Fruit fly (Drosophila melanogaster) whole organism, embryonic: ENCODE measurements around the gene mRpL27.

ENCODE experiments used
- Bdp1 ChIP-seq: fragments of 200-800 bp; sonication (Bioruptor generic); optimal IDR thresholded peaks from 3 replicates; lab custom pipeline; 2016; ENCODE audit warnings: missing biosample characterization, missing genetic modification characterization
- Bgb ChIP-seq: fragments of 200-800 bp; sonication (Bioruptor generic); IDR thresholded peaks from 2 replicates; pipeline ENCODE4 v1.3.6; 2022; ENCODE audit warnings: missing biosample characterization, missing genetic modification characterization; ENCODE audit not compliant: partially characterized antibody
- CG11093 ChIP-seq: fragments of 200-800 bp; sonication (Bioruptor generic); IDR thresholded peaks from 3 replicates; pipeline ENCODE4 v1.3.6; 2022; ENCODE audit warnings: missing biosample characterization, missing genetic modification characterization
- CG16863 ChIP-seq: fragments of 200-800 bp; sonication (Bioruptor generic); optimal IDR thresholded peaks from 3 replicates; lab custom pipeline; 2016; ENCODE audit warnings: missing biosample characterization, missing genetic modification characterization
- CG17802 ChIP-seq: fragments of 200-800 bp; sonication (Bioruptor generic); optimal IDR thresholded peaks from 2 replicates; lab custom pipeline; 2018; ENCODE audit warnings: missing biosample characterization, mild to moderate bottlenecking, missing genetic modification characterization, moderate library complexity
- CG18476 ChIP-seq: fragments of 200-800 bp; sonication (Bioruptor generic); optimal IDR thresholded peaks from 2 replicates; lab custom pipeline; 2016; ENCODE audit warnings: missing biosample characterization, mild to moderate bottlenecking, missing genetic modification characterization
- CG4360 ChIP-seq: fragments of 200-800 bp; sonication (Bioruptor generic); IDR thresholded peaks from 2 replicates; pipeline ENCODE4 v1.3.6; 2022; ENCODE audit warnings: missing biosample characterization, missing genetic modification characterization
- CG4424 ChIP-seq: fragments of 200-800 bp; sonication (Bioruptor generic); optimal IDR thresholded peaks from 3 replicates; lab custom pipeline; 2016; ENCODE audit warnings: missing biosample characterization, missing genetic modification characterization
- CG5180 ChIP-seq: fragments of 200-800 bp; sonication (Bioruptor generic); optimal IDR thresholded peaks from 3 replicates; lab custom pipeline; 2017; ENCODE audit warnings: missing biosample characterization, missing genetic modification characterization, mild to moderate bottlenecking, moderate library complexity, missing genetic modification reagents
- CG7271 ChIP-seq: fragments of 200-800 bp; sonication (Bioruptor generic); optimal IDR thresholded peaks from 2 replicates; lab custom pipeline; 2018; ENCODE audit warnings: missing biosample characterization, mild to moderate bottlenecking, missing genetic modification characterization, moderate library complexity
- CG7556 ChIP-seq: fragments of 200-800 bp; sonication (Bioruptor generic); optimal IDR thresholded peaks from 2 replicates; lab custom pipeline; 2017; ENCODE audit warnings: missing biosample characterization, mild to moderate bottlenecking, missing genetic modification characterization
- CG7839 ChIP-seq: fragments of 200-800 bp; sonication (Bioruptor generic); optimal IDR thresholded peaks from 3 replicates; lab custom pipeline; 2018; ENCODE audit warnings: missing biosample characterization, mild to moderate bottlenecking, missing genetic modification characterization, moderate library complexity
- CG7928 ChIP-seq: fragments of 200-800 bp; sonication (Bioruptor generic); optimal IDR thresholded peaks from 2 replicates; lab custom pipeline; 2017; ENCODE audit warnings: missing biosample characterization, mild to moderate bottlenecking, missing genetic modification characterization
- CG8478 ChIP-seq: fragments of >200 bp; optimal IDR thresholded peaks from 2 replicates; lab custom pipeline; 2018
- D ChIP-seq, 2 experiments: fragments of 200-800 bp in 1 of 2; fragments of >200 bp in 1 of 2; sonication (Bioruptor generic) in 1 of 2; optimal IDR thresholded peaks; 2 replicates in 1 of 2; 3 replicates in 1 of 2; lab custom pipeline; 2017; ENCODE audit warnings: mild to moderate bottlenecking in 1 of 2, missing biosample characterization in 1 of 2, missing genetic modification characterization in 1 of 2, missing genetic modification reagents in 1 of 2
- Dip3 ChIP-seq: fragments of 200-800 bp; sonication (Bioruptor generic); optimal IDR thresholded peaks from 3 replicates; lab custom pipeline; 2016; ENCODE audit warnings: missing biosample characterization, missing genetic modification characterization
- Elba2 ChIP-seq: fragments of 200-800 bp; sonication (Bioruptor generic); optimal IDR thresholded peaks from 3 replicates; lab custom pipeline; 2016; ENCODE audit warnings: missing biosample characterization, missing genetic modification characterization
- GATAe ChIP-seq: fragments of 200-800 bp; sonication (Bioruptor generic); conservative IDR thresholded peaks from 2 replicates; pipeline ENCODE4 v1.3.6; 2022; ENCODE audit warnings: missing biosample characterization, missing genetic modification characterization
- HLHmδ ChIP-seq: fragments of 200-800 bp; sonication (Bioruptor generic); optimal IDR thresholded peaks from 2 replicates; lab custom pipeline; 2018; ENCODE audit warnings: missing biosample characterization, mild to moderate bottlenecking, missing genetic modification characterization, moderate library complexity
- Hand ChIP-seq: fragments of 200-800 bp; sonication (Bioruptor generic); optimal IDR thresholded peaks from 2 replicates; lab custom pipeline; 2017; ENCODE audit warnings: mild to moderate bottlenecking, missing biosample characterization, missing genetic modification reagents, missing genetic modification characterization
- Lim3 ChIP-seq: fragments of 200-800 bp; sonication (Bioruptor generic); IDR thresholded peaks from 2 replicates; pipeline ENCODE4 v1.3.6; 2022; ENCODE audit warnings: missing biosample characterization, missing genetic modification characterization
- MESR4 ChIP-seq: fragments of 200-800 bp; sonication (Bioruptor generic); optimal IDR thresholded peaks from 2 replicates; lab custom pipeline; 2018; ENCODE audit warnings: missing biosample characterization, mild to moderate bottlenecking, missing genetic modification characterization, moderate library complexity
- MTF-1 ChIP-seq: fragments of 200-800 bp; sonication (Bioruptor generic); optimal IDR thresholded peaks from 2 replicates; lab custom pipeline; 2018; ENCODE audit warnings: missing biosample characterization, mild to moderate bottlenecking, missing genetic modification characterization, borderline replicate concordance
- Mad ChIP-seq: fragments of 200-800 bp; sonication (Bioruptor generic); optimal IDR thresholded peaks from 2 replicates; lab custom pipeline; 2016; ENCODE audit warnings: missing biosample characterization, missing genetic modification characterization
- NC2α ChIP-seq: fragments of 200-800 bp; sonication (Bioruptor generic); optimal IDR thresholded peaks from 2 replicates; lab custom pipeline; 2016; ENCODE audit warnings: missing biosample characterization, missing genetic modification characterization
- Poxn ChIP-seq: fragments of 200-800 bp; sonication (Bioruptor generic); IDR thresholded peaks from 2 replicates; pipeline ENCODE4 v1.3.6; 2022; ENCODE audit warnings: missing biosample characterization, missing genetic modification characterization
- Spps ChIP-seq: fragments of 200-800 bp; sonication (Bioruptor generic); optimal IDR thresholded peaks from 2 replicates; lab custom pipeline; 2018; ENCODE audit warnings: missing biosample characterization, mild to moderate bottlenecking, missing genetic modification characterization
- aop ChIP-seq: fragments of 200-800 bp; sonication (Bioruptor generic); IDR thresholded peaks from 2 replicates; pipeline ENCODE4 v1.3.6; 2022; ENCODE audit warnings: missing biosample characterization, missing genetic modification characterization
- az2 ChIP-seq: fragments of 200-800 bp; sonication (Bioruptor generic); optimal IDR thresholded peaks from 3 replicates; lab custom pipeline; 2016; ENCODE audit warnings: missing biosample characterization, missing genetic modification characterization
- bab2 ChIP-seq: fragments of 200-800 bp; sonication (Bioruptor generic); optimal IDR thresholded peaks from 2 replicates; lab custom pipeline; 2016; ENCODE audit warnings: missing biosample characterization, missing genetic modification characterization
- bsh ChIP-seq, 2 experiments: fragments of 200-800 bp; sonication (Bioruptor generic); optimal IDR thresholded peaks; 2 replicates each; lab custom pipeline; 2017 to 2018; ENCODE audit warnings: mild to moderate bottlenecking in 2 of 2, missing biosample characterization in 2 of 2, missing genetic modification characterization in 2 of 2, moderate library complexity in 1 of 2
- dan ChIP-seq: fragments of 200-800 bp; sonication (Bioruptor generic); IDR thresholded peaks from 2 replicates; pipeline ENCODE4 v1.3.6; 2022; ENCODE audit warnings: missing biosample characterization, missing genetic modification characterization
- fru ChIP-seq: fragments of >200 bp; optimal IDR thresholded peaks from 2 replicates; lab custom pipeline; 2017
- gsb-n ChIP-seq: fragments of 200-800 bp; sonication (Bioruptor generic); optimal IDR thresholded peaks from 3 replicates; lab custom pipeline; 2018; ENCODE audit warnings: missing biosample characterization, mild to moderate bottlenecking, missing genetic modification characterization
- hth ChIP-seq: fragments of >200 bp; optimal IDR thresholded peaks from 2 replicates; lab custom pipeline; 2017; ENCODE audit warnings: inconsistent platforms
- kah ChIP-seq: fragments of 200-800 bp; sonication (Bioruptor generic); optimal IDR thresholded peaks from 2 replicates; lab custom pipeline; 2018; ENCODE audit warnings: missing biosample characterization, mild to moderate bottlenecking, missing genetic modification characterization
- kay ChIP-seq: fragments of 200-800 bp; sonication (Bioruptor generic); optimal IDR thresholded peaks from 2 replicates; lab custom pipeline; 2016; ENCODE audit warnings: missing biosample characterization, missing genetic modification characterization
- kni ChIP-seq: fragments of 200-800 bp; sonication (Bioruptor generic); optimal IDR thresholded peaks from 3 replicates; lab custom pipeline; 2017; ENCODE audit warnings: mild to moderate bottlenecking, missing biosample characterization, missing genetic modification reagents, missing genetic modification characterization
- nau ChIP-seq: fragments of 200-800 bp; sonication (Bioruptor generic); optimal IDR thresholded peaks from 3 replicates; lab custom pipeline; 2017; ENCODE audit warnings: missing biosample characterization, mild to moderate bottlenecking, missing genetic modification characterization, missing genetic modification reagents
- pros ChIP-seq: fragments of 200-800 bp; sonication (Bioruptor generic); optimal IDR thresholded peaks from 3 replicates; lab custom pipeline; 2019; ENCODE audit warnings: missing biosample characterization, mild to moderate bottlenecking, missing genetic modification characterization, moderate library complexity
- ranshi ChIP-seq: fragments of 200-800 bp; sonication (Bioruptor generic); IDR thresholded peaks from 2 replicates; pipeline ENCODE4 v1.3.6; 2022; ENCODE audit warnings: missing biosample characterization, missing genetic modification characterization
- sens-2 ChIP-seq: fragments of 200-800 bp; sonication (Bioruptor generic); IDR thresholded peaks from 2 replicates; pipeline ENCODE4 v1.3.6; 2022; ENCODE audit warnings: missing biosample characterization, missing genetic modification characterization
- ssp ChIP-seq: fragments of 200-800 bp; sonication (Bioruptor generic); IDR thresholded peaks from 2 replicates; pipeline ENCODE4 v1.3.6; 2022; ENCODE audit warnings: missing biosample characterization, missing genetic modification characterization
- stc ChIP-seq: fragments of 200-800 bp; sonication (Bioruptor generic); IDR thresholded peaks from 2 replicates; pipeline ENCODE4 v1.3.6; 2022; ENCODE audit warnings: missing biosample characterization, missing genetic modification characterization
- tna ChIP-seq: fragments of 200-800 bp; sonication (Bioruptor generic); IDR thresholded peaks from 2 replicates; pipeline ENCODE4 v1.3.6; 2022; ENCODE audit warnings: missing biosample characterization, missing genetic modification characterization; ENCODE audit not compliant: partially characterized antibody
- trh ChIP-seq: fragments of 200-800 bp; sonication (Bioruptor generic); optimal IDR thresholded peaks from 2 replicates; lab custom pipeline; 2016; ENCODE audit warnings: missing biosample characterization, missing genetic modification characterization
- tx ChIP-seq: fragments of 200-800 bp; sonication (Bioruptor generic); optimal IDR thresholded peaks from 2 replicates; lab custom pipeline; 2016; ENCODE audit warnings: missing biosample characterization, missing genetic modification characterization
- yki ChIP-seq: fragments of >200 bp; optimal IDR thresholded peaks from 3 replicates; lab custom pipeline; 2018
- z ChIP-seq: fragments of 200-800 bp; sonication (Bioruptor generic); IDR thresholded peaks from 3 replicates; pipeline ENCODE4 v1.3.6; 2022; ENCODE audit warnings: missing biosample characterization, missing genetic modification characterization
- zen ChIP-seq: fragments of 200-800 bp; sonication (Bioruptor generic); optimal IDR thresholded peaks from 3 replicates; lab custom pipeline; 2018; ENCODE audit warnings: missing biosample characterization, mild to moderate bottlenecking, missing genetic modification characterization, moderate library complexity
- zen2 ChIP-seq: fragments of 200-800 bp; sonication (Bioruptor generic); IDR thresholded peaks from 3 replicates; pipeline ENCODE4 v1.3.6; 2022; ENCODE audit warnings: missing biosample characterization, missing genetic modification characterization; ENCODE audit not compliant: partially characterized antibody

Gene mRpL27

dm6 chr2L:4448582-4449016 lies 10.8 kb downstream of the mRpL27 start, which contains the start of gene MFS18 (continued):
- TF ChIP-seq Spps (tag; lab: Kevin White, UChicago) (peak; percentile 100), pros (GFP tag; lab: Kevin White, UChicago) (no peak), CG8478 (no peak), nau (no peak), tx (GFP tag; lab: Kevin White, UChicago) (peak; percentile 63), Elba2 (GFP tag; lab: Kevin White, UChicago) (peak; percentile 72), NC2α (GFP tag; lab: Kevin White, UChicago) (peak; percentile 66), CG17802 (tag; lab: Kevin White, UChicago) (peak; percentile 92), yki (lab: Kevin White, UChicago) (no peak), CG7928 (GFP tag; lab: Kevin White, UChicago) (peak; percentile 76), hth (lab: Kevin White, UChicago) (no peak), kay (GFP tag; lab: Kevin White, UChicago) (peak; percentile 91), CG11093 (peak; percentile 98), MESR4 (GFP tag; lab: Kevin White, UChicago) (peak; percentile 74), az2 (GFP tag; lab: Kevin White, UChicago) (peak; percentile 97), Hand (GFP tag; lab: Kevin White, UChicago) (peak; percentile 89), Lim3 (GFP tag; lab: Robert Waterston, UW) (peak; percentile 93), CG16863 (peak; percentile 82), ssp (GFP tag; lab: Robert Waterston, UW) (peak; percentile 95), aop (GFP tag; lab: Robert Waterston, UW) (peak; percentile 93), CG7839 (tag; lab: Kevin White, UChicago) (peak; percentile 98), stc (peak; percentile 100), bsh (GFP tag; optimal IDR thresholded peaks at IDR 0.05; lab: Kevin White, UChicago) (peak; percentile 67 to 97), tna (GFP tag; lab: Robert Waterston, UW) (peak; percentile 76), trh (peak; percentile 92), Bgb (GFP tag; lab: Robert Waterston, UW) (peak; percentile 86), kni (GFP tag; lab: Kevin White, UChicago) (no peak), CG7271 (tag; lab: Kevin White, UChicago) (peak; percentile 99), z (GFP tag; lab: Robert Waterston, UW) (peak; percentile 77; the same call in 2 of the 3 replicates), CG4424 (GFP tag; lab: Kevin White, UChicago) (peak; percentile 99), CG4360 (GFP tag; lab: Robert Waterston, UW) (peak; percentile 90), Bdp1 (GFP tag; lab: Kevin White, UChicago) (peak; percentile 79), GATAe (GFP tag; lab: Robert Waterston, UW) (peak; percentile 97), sens-2 (peak; percentile 97), CG7556 (GFP tag; lab: Kevin White, UChicago) (peak; percentile 97), Dip3 (GFP tag; lab: Kevin White, UChicago) (peak; percentile 82), Mad (GFP tag; lab: Kevin White, UChicago) (peak; percentile 90), ranshi (GFP tag; lab: Robert Waterston, UW) (peak; percentile 99), Poxn (peak; percentile 92), dan (GFP tag; lab: Robert Waterston, UW) (peak; percentile 95), CG18476 (GFP tag; lab: Kevin White, UChicago) (peak; percentile 95), zen2 (GFP tag; lab: Robert Waterston, UW) (peak; percentile 77), CG5180 (GFP tag; lab: Kevin White, UChicago) (peak; percentile 86), HLHmδ (GFP tag; lab: Kevin White, UChicago) (no peak), kah (GFP tag; lab: Kevin White, UChicago) (peak; percentile 92), fru (lab: Kevin White, UChicago) (no peak), MTF-1 (GFP tag; lab: Kevin White, UChicago) (peak; percentile 93), zen (peak; percentile 99), bab2 (GFP tag; lab: Kevin White, UChicago) (peak; percentile 88), D (optimal IDR thresholded peaks at IDR 0.05; lab: Kevin White, UChicago) (no peak), D (GFP tag; optimal IDR thresholded peaks at IDR 0.05; lab: Kevin White, UChicago) (peak; percentile 99), gsb-n (peak; percentile 97)
